Worm (Caenorhabditis elegans) whole organism, late embryonic: ENCODE measurements around the gene nstp-6.

ENCODE experiments used
- C38D4.7 ChIP-seq: fragments of 200-800 bp; sonication (Bioruptor generic); optimal IDR thresholded peaks from 2 replicates; lab custom pipeline; 2018; ENCODE audit warnings: mild to moderate bottlenecking, missing genetic modification characterization, moderate library complexity, missing compliant biosample characterization
- K09A11.1 ChIP-seq: sonication (generic microtip); optimal IDR thresholded peaks from 2 replicates; lab custom pipeline; 2017; ENCODE audit warnings: antibody characterized with exemption, mild to moderate bottlenecking, missing genetic modification characterization, missing compliant biosample characterization; ENCODE audit not compliant: insufficient read depth
- ahr-1 ChIP-seq: sonication (generic microtip); optimal IDR thresholded peaks from 2 replicates; lab custom pipeline; 2016; ENCODE audit warnings: missing genetic modification characterization, missing compliant biosample characterization
- ama-1 ChIP-seq: fragments of 150-350 bp; optimal IDR thresholded peaks from 2 replicates; lab custom pipeline; 2014
- ceh-22 ChIP-seq: sonication (generic microtip); optimal IDR thresholded peaks from 2 replicates; lab custom pipeline; 2017; ENCODE audit warnings: missing biosample characterization, missing genetic modification characterization
- ceh-48 ChIP-seq: sonication (generic microtip); optimal IDR thresholded peaks from 2 replicates; lab custom pipeline; 2016; ENCODE audit warnings: missing genetic modification characterization, inconsistent platforms, missing compliant biosample characterization
- che-1 ChIP-seq: sonication (generic microtip); optimal IDR thresholded peaks from 2 replicates; lab custom pipeline; 2016; ENCODE audit warnings: mild to moderate bottlenecking, missing genetic modification characterization, missing compliant biosample characterization
- dmd-4 ChIP-seq: sonication (generic microtip); optimal IDR thresholded peaks from 2 replicates; lab custom pipeline; 2016; ENCODE audit warnings: borderline replicate concordance, missing genetic modification characterization, missing compliant biosample characterization
- elt-4 ChIP-seq: sonication (generic microtip); optimal IDR thresholded peaks from 2 replicates; lab custom pipeline; 2016; ENCODE audit warnings: missing genetic modification characterization, missing compliant biosample characterization
- eyg-1 ChIP-seq: sonication (generic microtip); optimal IDR thresholded peaks from 2 replicates; lab custom pipeline; 2016; ENCODE audit warnings: missing genotype, missing genetic modification characterization, missing compliant biosample characterization
- fkh-6 ChIP-seq: sonication (generic microtip); optimal IDR thresholded peaks from 2 replicates; lab custom pipeline; 2016; ENCODE audit warnings: missing genetic modification characterization, missing compliant biosample characterization
- gmeb-2 ChIP-seq: sonication (generic microtip); optimal IDR thresholded peaks from 2 replicates; lab custom pipeline; 2016; ENCODE audit warnings: missing genetic modification characterization, inconsistent platforms, missing compliant biosample characterization
- hlh-15 ChIP-seq: sonication (generic microtip); optimal IDR thresholded peaks from 2 replicates; lab custom pipeline; 2016; ENCODE audit warnings: missing genetic modification characterization, missing compliant biosample characterization
- hlh-30 ChIP-seq: sonication (generic microtip); optimal IDR thresholded peaks from 2 replicates; lab custom pipeline; 2017; ENCODE audit warnings: antibody characterized with exemption, missing genetic modification characterization, missing compliant biosample characterization; ENCODE audit not compliant: insufficient read depth
- lim-6 ChIP-seq: sonication (generic microtip); optimal IDR thresholded peaks from 2 replicates; lab custom pipeline; 2016; ENCODE audit warnings: missing genetic modification characterization, missing compliant biosample characterization
- madf-2 ChIP-seq: sonication (generic microtip); optimal IDR thresholded peaks from 2 replicates; lab custom pipeline; 2017; ENCODE audit warnings: missing genetic modification characterization, missing compliant biosample characterization
- nfya-1 ChIP-seq: sonication (generic microtip); optimal IDR thresholded peaks from 2 replicates; lab custom pipeline; 2017; ENCODE audit warnings: missing genetic modification characterization, mild to moderate bottlenecking, missing compliant biosample characterization, antibody characterized with exemption, moderate library complexity
- nhr-11 ChIP-seq: fragments of 150-350 bp; optimal IDR thresholded peaks from 2 replicates; lab custom pipeline; 2014; ENCODE audit warnings: missing biosample characterization, missing genetic modification characterization
- npax-4 ChIP-seq: sonication (generic microtip); optimal IDR thresholded peaks from 2 replicates; lab custom pipeline; 2016; ENCODE audit warnings: missing genetic modification characterization, missing compliant biosample characterization
- pag-3 ChIP-seq: sonication (generic microtip); optimal IDR thresholded peaks from 2 replicates; lab custom pipeline; 2016; ENCODE audit warnings: missing compliant biosample characterization, missing genetic modification characterization, borderline replicate concordance
- pat-9 ChIP-seq: fragments of 200-800 bp; sonication (Bioruptor generic); optimal IDR thresholded peaks from 2 replicates; lab custom pipeline; 2018; ENCODE audit warnings: mild to moderate bottlenecking, missing genetic modification characterization, moderate library complexity, missing compliant biosample characterization
- pax-1 ChIP-seq: fragments of 150-350 bp; optimal IDR thresholded peaks from 2 replicates; lab custom pipeline; 2014; ENCODE audit warnings: missing biosample characterization, missing genetic modification characterization
- pha-4 ChIP-seq: fragments of 150-350 bp; optimal IDR thresholded peaks from 2 replicates; lab custom pipeline; 2018; ENCODE audit warnings: missing biosample characterization, missing genetic modification reagents, missing genetic modification characterization
- pqm-1 ChIP-seq: sonication (generic microtip); optimal IDR thresholded peaks from 2 replicates; lab custom pipeline; 2016; ENCODE audit warnings: missing genetic modification characterization, missing compliant biosample characterization
- sdc-2 ChIP-seq: sonication (generic microtip); optimal IDR thresholded peaks from 2 replicates; lab custom pipeline; 2016; ENCODE audit warnings: missing genotype, missing genetic modification characterization, missing compliant biosample characterization
- sox-4 ChIP-seq: sonication (generic microtip); optimal IDR thresholded peaks from 2 replicates; lab custom pipeline; 2017; ENCODE audit warnings: mild to moderate bottlenecking, missing genetic modification characterization, inconsistent platforms, missing compliant biosample characterization
- tbx-2 ChIP-seq: sonication (generic microtip); optimal IDR thresholded peaks from 2 replicates; lab custom pipeline; 2016; ENCODE audit warnings: missing genetic modification characterization, missing compliant biosample characterization
- tbx-7 ChIP-seq: sonication (generic microtip); optimal IDR thresholded peaks from 2 replicates; lab custom pipeline; 2016; ENCODE audit warnings: missing genotype, missing genetic modification characterization, missing compliant biosample characterization
- unc-42 ChIP-seq: sonication (generic microtip); optimal IDR thresholded peaks from 2 replicates; lab custom pipeline; 2016; ENCODE audit warnings: missing genotype, missing genetic modification characterization, missing compliant biosample characterization
- unc-86 ChIP-seq: sonication (generic microtip); optimal IDR thresholded peaks from 2 replicates; lab custom pipeline; 2016; ENCODE audit warnings: missing genetic modification characterization, missing compliant biosample characterization
- zip-5 ChIP-seq: sonication (generic microtip); optimal IDR thresholded peaks from 2 replicates; lab custom pipeline; 2016; ENCODE audit warnings: missing genetic modification characterization, missing compliant biosample characterization
- ztf-16 ChIP-seq: sonication (generic microtip); optimal IDR thresholded peaks from 2 replicates; lab custom pipeline; 2017; ENCODE audit warnings: missing genetic modification characterization, missing compliant biosample characterization

nstp-6 gene

ce11 chrIV:3532989-3533388 is 14.4 kb downstream of the nstp-6 start:
- TF ChIP-seq ceh-48 (tag; lab: Kevin White, UChicago) = peak; percentile 11
- no peak for TF ChIP-seq sox-4 (tag; lab: Kevin White, UChicago)
- peak; percentile 39 for TF ChIP-seq unc-42 (tag; lab: Kevin White, UChicago)
- TF ChIP-seq nhr-11 (tag; lab: Kevin White, UChicago) = no peak

ce11 chrIV:3532167-3532566 is 15.2 kb downstream of the nstp-6 start, which contains the start of gene M57.1:
Gene M57.1, plus strand, starts transcription at chrIV:3532467.
- TF ChIP-seq pax-1 (tag; lab: Kevin White, UChicago) = no peak
- TF ChIP-seq dmd-4 (tag; lab: Kevin White, UChicago) = no peak
- TF ChIP-seq npax-4 (tag; lab: Kevin White, UChicago) = no peak
- TF ChIP-seq unc-86 (tag; lab: Kevin White, UChicago) = no peak
- no peak for TF ChIP-seq hlh-30
- no peak for TF ChIP-seq fkh-6 (tag; lab: Kevin White, UChicago)
- TF ChIP-seq pat-9 (tag; lab: Kevin White, UChicago) = no peak
- TF ChIP-seq elt-4 (tag; lab: Kevin White, UChicago) = no peak
- TF ChIP-seq gmeb-2 (tag; lab: Kevin White, UChicago) = no peak
- TF ChIP-seq ama-1 (lab: Kevin White, UChicago) = no peak
- no peak for TF ChIP-seq zip-5
- TF ChIP-seq pag-3 (tag; lab: Kevin White, UChicago) = no peak
- TF ChIP-seq hlh-15 (tag; lab: Kevin White, UChicago) = no peak
- TF ChIP-seq che-1 (tag; lab: Kevin White, UChicago) = no peak
- TF ChIP-seq ceh-22 (tag; lab: Kevin White, UChicago) = no peak
- TF ChIP-seq ztf-16 (tag; lab: Kevin White, UChicago) = no peak
- TF ChIP-seq pha-4 (tag; lab: Kevin White, UChicago) = no peak
- no peak for TF ChIP-seq pqm-1 (tag; lab: Kevin White, UChicago)
- no peak for TF ChIP-seq tbx-7
- TF ChIP-seq, all 69 proteins: peak for 0

- peak; percentile 62 for TF ChIP-seq ceh-48 (tag; lab: Kevin White, UChicago)
- TF ChIP-seq nfya-1 = no peak
- TF ChIP-seq lim-6 = no peak
- no peak for TF ChIP-seq pag-3 (tag; lab: Kevin White, UChicago)
- TF ChIP-seq madf-2 = no peak
Observed at ce11 chrIV:3531535-3531934, 15.9 kb downstream of the nstp-6 start.

DNA sequence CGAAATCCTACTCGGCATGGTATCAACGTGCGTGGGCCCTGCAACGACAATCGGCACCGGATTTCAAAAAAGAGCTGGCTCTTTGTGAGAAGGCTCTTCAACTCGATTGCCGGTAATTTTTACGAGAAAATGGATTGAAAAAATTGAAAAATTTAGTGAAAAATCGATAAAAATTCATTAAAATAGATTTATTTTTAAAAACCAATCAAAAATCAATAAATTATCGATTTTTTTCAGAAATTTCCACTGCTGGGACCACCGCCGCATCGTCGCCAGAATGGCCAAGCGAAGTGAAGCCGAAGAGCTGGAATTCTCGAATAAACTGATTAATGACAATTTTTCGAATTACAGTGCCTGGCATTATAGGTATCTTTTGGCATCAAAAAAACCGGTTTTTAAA is 19.5 kb downstream of the nstp-6 start:
- peak; percentile 6 for TF ChIP-seq ceh-48 (tag; lab: Kevin White, UChicago)
- TF ChIP-seq K09A11.1 (tag; lab: Kevin White, UChicago) = no peak
- TF ChIP-seq pqm-1 (tag; lab: Kevin White, UChicago) = no peak
- TF ChIP-seq tbx-2 (tag; lab: Kevin White, UChicago) = no peak
- TF ChIP-seq C38D4.7 (GFP tag; lab: Kevin White, UChicago) = no peak

DNA sequence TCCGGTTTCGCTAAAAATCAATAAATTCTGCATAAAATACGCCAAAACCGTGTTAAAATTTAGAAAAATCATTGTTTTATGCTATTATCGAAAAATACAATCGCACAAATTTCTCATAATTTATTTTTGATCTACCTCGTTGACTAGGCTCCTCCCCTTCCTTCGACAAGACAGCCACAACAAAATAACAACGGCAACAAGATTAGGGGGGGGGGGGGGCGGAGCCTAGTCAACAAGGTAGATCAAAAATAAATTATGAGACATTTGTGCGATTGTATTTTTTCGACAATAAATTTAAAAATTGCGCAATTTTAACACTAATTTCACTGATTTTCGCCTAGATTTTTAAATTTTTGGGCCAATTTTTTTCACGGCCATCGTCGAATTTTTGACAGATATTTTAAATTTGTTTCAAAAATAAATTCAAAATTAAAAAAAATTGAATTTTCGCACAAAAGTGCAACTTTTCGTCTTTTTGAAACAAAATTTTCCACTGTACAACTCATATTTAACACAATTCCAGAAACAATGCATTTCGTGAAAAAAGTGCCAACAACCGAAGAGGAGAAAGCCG is 20.5 kb downstream of the nstp-6 start, which contains the start of gene M57.2:
TSS of gene M57.2 (plus strand) at position 524 of the 574 bp plus-strand sequence.
- no peak for TF ChIP-seq K09A11.1 (tag; lab: Kevin White, UChicago)
- no peak for TF ChIP-seq ahr-1 (tag; lab: Kevin White, UChicago)
- no peak for TF ChIP-seq sdc-2 (tag; lab: Kevin White, UChicago)
- no peak for TF ChIP-seq eyg-1 (tag; lab: Kevin White, UChicago)
- TF ChIP-seq, all 69 proteins: peak for 0
